Worm (Caenorhabditis elegans) whole organism, L4 larva: Measurements from ENCODE around the gene bcas-2.

Source experiments
- D1046.2 ChIP-seq: fragments of 200-800 bp; sonication (Bioruptor generic); IDR thresholded peaks from 2 replicates; pipeline ENCODE4 v1.3.6; 2022; ENCODE audit warnings: missing genetic modification characterization, missing compliant biosample characterization
- F37D6.2 ChIP-seq: sonication (generic microtip); optimal IDR thresholded peaks from 2 replicates; lab custom pipeline; 2016; ENCODE audit warnings: mild to moderate bottlenecking, missing genetic modification characterization, missing compliant biosample characterization
- F44E2.7 ChIP-seq: fragments of 200-800 bp; sonication (Bioruptor generic); IDR thresholded peaks from 2 replicates; pipeline ENCODE4 v2.1.2; 2022; ENCODE audit warnings: missing genetic modification characterization, missing compliant biosample characterization
- F49E8.2 ChIP-seq: sonication (generic microtip); optimal IDR thresholded peaks from 2 replicates; lab custom pipeline; 2016; ENCODE audit warnings: missing compliant biosample characterization, mild to moderate bottlenecking, missing genetic modification characterization, borderline replicate concordance
- T20F7.1 ChIP-seq: fragments of 200-800 bp; sonication (Bioruptor generic); optimal IDR thresholded peaks from 2 replicates; lab custom pipeline; 2018; ENCODE audit warnings: mild to moderate bottlenecking, missing genetic modification characterization, missing compliant biosample characterization
- Y48G9A.11 ChIP-seq: fragments of 200-800 bp; sonication (Bioruptor generic); IDR thresholded peaks from 2 replicates; pipeline ENCODE4 v1.3.6; 2022; ENCODE audit warnings: missing genetic modification reagents, missing genetic modification characterization, missing compliant biosample characterization
- Y5F2A.4 ChIP-seq: fragments of 200-800 bp; sonication (Bioruptor generic); optimal IDR thresholded peaks from 2 replicates; lab custom pipeline; 2018; ENCODE audit warnings: mild to moderate bottlenecking, missing genetic modification characterization, missing compliant biosample characterization
- ZK546.5 ChIP-seq, 2 experiments: sonication (generic microtip); optimal IDR thresholded peaks; 2 replicates each; lab custom pipeline; 2017; ENCODE audit warnings: missing biosample characterization in 2 of 2, missing genetic modification characterization in 2 of 2
- aha-1 ChIP-seq: fragments of 150-350 bp; peaks from one replicate; lab custom pipeline; 2014; ENCODE audit warnings: missing biosample characterization, missing genetic modification characterization
- ama-1 ChIP-seq: fragments of 150-350 bp; optimal IDR thresholded peaks from 2 replicates; lab custom pipeline; 2014; ENCODE audit warnings: inconsistent platforms, mixed read lengths
- ceh-20 ChIP-seq: fragments of 200-800 bp; sonication (Bioruptor generic); IDR thresholded peaks from 2 replicates; pipeline ENCODE4 v1.3.6; 2022; ENCODE audit warnings: missing genetic modification reagents, missing genetic modification characterization, missing compliant biosample characterization
- ceh-28 ChIP-seq: fragments of 150-350 bp; optimal IDR thresholded peaks from 2 replicates; lab custom pipeline; 2014; ENCODE audit warnings: missing biosample characterization, missing genetic modification reagents, missing genetic modification characterization
- ceh-62 ChIP-seq: sonication (generic microtip); optimal IDR thresholded peaks from 2 replicates; lab custom pipeline; 2017; ENCODE audit warnings: missing biosample characterization, missing genetic modification characterization
- ces-1 ChIP-seq: fragments of 150-350 bp; sonication (generic microtip); optimal IDR thresholded peaks from 4 replicates; lab custom pipeline; 2014; ENCODE audit warnings: missing biosample characterization, missing genetic modification reagents, missing genetic modification characterization
- cey-2 ChIP-seq: sonication (generic microtip); optimal IDR thresholded peaks from 3 replicates; lab custom pipeline; 2017; ENCODE audit warnings: missing genetic modification characterization, mild to moderate bottlenecking, missing compliant biosample characterization, antibody characterized with exemption, borderline replicate concordance; ENCODE audit not compliant: insufficient read depth
- daf-16 ChIP-seq, 3 experiments: sonication (generic microtip); optimal IDR thresholded peaks; 2 replicates each; lab custom pipeline; 2016 to 2017; ENCODE audit warnings: missing genetic modification characterization in 3 of 3, missing genetic modification reagents in 3 of 3, mild to moderate bottlenecking in 2 of 3, missing compliant biosample characterization in 2 of 3, missing biosample characterization in 1 of 3, moderate library complexity in 1 of 3
- daf-19 ChIP-seq: fragments of 200-800 bp; sonication (Bioruptor generic); conservative IDR thresholded peaks from 2 replicates; pipeline ENCODE4 v1.3.6; 2022; ENCODE audit warnings: missing genetic modification characterization, missing compliant biosample characterization
- dmd-9 ChIP-seq: fragments of 200-800 bp; sonication (Bioruptor generic); IDR thresholded peaks from 2 replicates; pipeline ENCODE4 v1.3.6; 2022; ENCODE audit warnings: missing genetic modification reagents, missing genetic modification characterization, missing compliant biosample characterization
- dve-1 ChIP-seq: sonication (generic microtip); optimal IDR thresholded peaks from 2 replicates; lab custom pipeline; 2017; ENCODE audit warnings: antibody characterized with exemption, mild to moderate bottlenecking, missing genetic modification characterization, missing compliant biosample characterization; ENCODE audit not compliant: insufficient read depth
- egl-27 ChIP-seq: sonication (generic microtip); optimal IDR thresholded peaks from 3 replicates; lab custom pipeline; 2017; ENCODE audit warnings: missing biosample characterization, missing genetic modification reagents, missing genetic modification characterization
- fkh-10 ChIP-seq: fragments of 150-350 bp; optimal IDR thresholded peaks from 2 replicates; lab custom pipeline; 2014; ENCODE audit warnings: missing biosample characterization, missing genetic modification reagents, missing genetic modification characterization
- hmg-1.1 ChIP-seq: fragments of 200-800 bp; sonication (Bioruptor generic); IDR thresholded peaks from 2 replicates; pipeline ENCODE4 v1.3.6; 2022; ENCODE audit warnings: missing genetic modification reagents, missing genetic modification characterization, missing compliant biosample characterization
- lin-1 ChIP-seq: fragments of 200-800 bp; sonication (Bioruptor generic); IDR thresholded peaks from 2 replicates; pipeline ENCODE4 v1.3.6; 2022; ENCODE audit warnings: missing genetic modification reagents, missing genetic modification characterization, missing compliant biosample characterization
- lin-13 ChIP-seq: fragments of 150-350 bp; optimal IDR thresholded peaks from 2 replicates; lab custom pipeline; 2014; ENCODE audit warnings: missing biosample characterization, missing genetic modification reagents, missing genetic modification characterization
- lin-15B ChIP-seq: fragments of 150-350 bp; sonication (generic microtip); optimal IDR thresholded peaks from 3 replicates; lab custom pipeline; 2014; ENCODE audit warnings: missing biosample characterization, missing genetic modification characterization
- lin-38 ChIP-seq: fragments of 200-800 bp; sonication (Bioruptor generic); IDR thresholded peaks from 2 replicates; pipeline ENCODE4 v1.3.6; 2022; ENCODE audit warnings: missing genetic modification reagents, missing genetic modification characterization, missing compliant biosample characterization
- lin-39 ChIP-seq: fragments of 150-350 bp; optimal IDR thresholded peaks from 2 replicates; lab custom pipeline; 2014; ENCODE audit warnings: missing biosample characterization, missing genetic modification reagents, missing genetic modification characterization
- madf-5 ChIP-seq, 2 experiments: fragments of 200-800 bp; sonication (Bioruptor generic); IDR thresholded peaks; 2 replicates each; pipeline ENCODE4 v1.3.6; 2022; ENCODE audit warnings: missing compliant biosample characterization in 2 of 2, missing genetic modification characterization in 2 of 2
- mep-1 ChIP-seq: fragments of 150-350 bp; sonication (generic microtip); optimal IDR thresholded peaks from 3 replicates; lab custom pipeline; 2014; ENCODE audit warnings: missing biosample characterization, missing genetic modification characterization
- nhr-11 ChIP-seq: fragments of 150-350 bp; optimal IDR thresholded peaks from 2 replicates; lab custom pipeline; 2014; ENCODE audit warnings: missing biosample characterization, missing genetic modification characterization
- nhr-111 ChIP-seq: fragments of 200-800 bp; sonication (Bioruptor generic); optimal IDR thresholded peaks from 2 replicates; lab custom pipeline; 2018; ENCODE audit warnings: mild to moderate bottlenecking, missing genetic modification characterization, missing compliant biosample characterization
- nhr-25 ChIP-seq: sonication (generic microtip); optimal IDR thresholded peaks from 2 replicates; lab custom pipeline; 2017; ENCODE audit warnings: missing genetic modification characterization, mild to moderate bottlenecking, missing compliant biosample characterization, antibody characterized with exemption, moderate library complexity, borderline replicate concordance; ENCODE audit not compliant: insufficient read depth
- nhr-28 ChIP-seq: fragments of 150-350 bp; optimal IDR thresholded peaks from 2 replicates; lab custom pipeline; 2014; ENCODE audit warnings: missing biosample characterization, missing genetic modification characterization
- nhr-42 ChIP-seq: fragments of 200-800 bp; sonication (Bioruptor generic); IDR thresholded peaks from 2 replicates; pipeline ENCODE4 v1.3.6; 2022; ENCODE audit warnings: missing genetic modification characterization, missing compliant biosample characterization
- nhr-48 ChIP-seq: sonication (generic microtip); optimal IDR thresholded peaks from 2 replicates; lab custom pipeline; 2016; ENCODE audit warnings: mild to moderate bottlenecking, missing genetic modification characterization, missing compliant biosample characterization
- nhr-76 ChIP-seq: fragments of 150-350 bp; optimal IDR thresholded peaks from 2 replicates; lab custom pipeline; 2014; ENCODE audit warnings: missing biosample characterization, missing genetic modification characterization
- php-3 ChIP-seq: fragments of 200-800 bp; sonication (Bioruptor generic); IDR thresholded peaks from 2 replicates; pipeline ENCODE4 v1.3.6; 2022; ENCODE audit warnings: missing genetic modification reagents, missing genetic modification characterization, missing compliant biosample characterization
- rbr-2 ChIP-seq: sonication (generic microtip); optimal IDR thresholded peaks from 2 replicates; lab custom pipeline; 2016; ENCODE audit warnings: missing genotype, missing genetic modification characterization, missing compliant biosample characterization
- tag-97 ChIP-seq: fragments of 200-800 bp; sonication (Bioruptor generic); IDR thresholded peaks from 2 replicates; pipeline ENCODE4 v1.3.6; 2022; ENCODE audit warnings: missing genetic modification characterization, missing compliant biosample characterization
- tra-1 ChIP-seq: fragments of 200-800 bp; sonication (Bioruptor generic); IDR thresholded peaks from 2 replicates; pipeline ENCODE4 v1.3.6; 2022; ENCODE audit warnings: missing genetic modification reagents, missing genetic modification characterization, missing compliant biosample characterization
- unc-130 ChIP-seq: sonication (generic microtip); optimal IDR thresholded peaks from 2 replicates; lab custom pipeline; 2016; ENCODE audit warnings: missing genetic modification reagents, missing genetic modification characterization, missing compliant biosample characterization
- unc-62 ChIP-seq, 3 experiments: fragments of 150-350 bp in 1 of 3; sonication (generic microtip); optimal IDR thresholded peaks in 2 of 3; peaks in 1 of 3; 1 replicate in 1 of 3; 2 replicates in 2 of 3; lab custom pipeline; 2014 to 2017; ENCODE audit warnings: missing biosample characterization in 3 of 3, missing genetic modification characterization in 3 of 3, missing genetic modification reagents in 3 of 3, missing genotype in 1 of 3

bcas-2 gene

DNA sequence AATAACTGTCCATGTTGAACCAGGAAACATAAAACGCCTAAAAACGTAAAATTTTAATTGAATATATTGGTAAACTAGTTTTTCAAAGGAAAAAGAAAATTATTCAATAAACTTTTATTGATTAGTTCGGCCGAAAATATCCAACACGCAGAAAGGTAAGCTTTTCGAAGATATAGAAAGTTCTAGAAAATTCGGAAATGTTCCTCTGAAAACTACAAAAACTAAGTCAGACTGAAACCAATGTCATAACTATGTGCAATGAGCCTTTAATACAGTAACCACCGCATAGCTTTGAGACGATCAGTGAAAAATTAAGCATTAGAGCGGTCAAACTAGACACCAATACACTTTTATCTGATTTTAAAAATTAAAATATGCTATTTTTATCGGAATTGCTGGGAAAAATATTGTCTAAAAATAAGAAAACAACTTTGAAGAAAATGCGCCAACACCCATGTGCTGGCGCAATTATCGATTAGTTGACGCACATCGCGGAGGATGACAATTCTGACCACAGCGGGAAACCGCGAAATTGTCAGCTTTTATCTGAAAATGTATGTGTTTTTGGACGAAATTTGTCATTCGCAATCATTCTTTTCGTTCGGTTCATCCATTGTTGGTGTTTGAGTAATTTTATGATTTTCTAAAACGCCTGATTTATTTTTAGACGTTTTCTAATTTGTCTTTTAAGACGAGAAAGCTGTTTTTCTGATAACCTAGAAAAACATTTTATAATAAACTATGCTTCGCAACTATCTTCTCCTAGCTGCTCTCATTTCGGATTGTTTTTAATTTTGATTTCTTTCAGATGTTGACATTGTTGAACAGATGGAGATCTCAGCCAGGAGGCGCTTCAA, 47.0 kb downstream of the bcas-2 start, which contains the start of the genes C23G10.7 and rpn-2 (continued):
- no peak for TF ChIP-seq tag-97 (GFP tag; lab: Robert Waterston, UW)
- no peak for TF ChIP-seq lin-39 (tag; lab: Kevin White, UChicago)
- peak; percentile 71 for TF ChIP-seq F49E8.2
- TF ChIP-seq F44E2.7 (GFP tag; lab: Robert Waterston, UW): no peak
- TF ChIP-seq dve-1: peak; percentile 69
- no peak for TF ChIP-seq madf-5 (GFP tag; IDR thresholded peaks at IDR 0.05; lab: Robert Waterston, UW)
- no peak for TF ChIP-seq nhr-42 (GFP tag; lab: Robert Waterston, UW)
- TF ChIP-seq ceh-28 (tag; lab: Kevin White, UChicago): no peak
- no peak for TF ChIP-seq ceh-20 (GFP tag; lab: Robert Waterston, UW)
- no peak for TF ChIP-seq lin-15B (tag; lab: Kevin White, UChicago)
- no peak for TF ChIP-seq ceh-62 (tag; lab: Kevin White, UChicago)
- TF ChIP-seq nhr-25: no peak
- no peak for TF ChIP-seq T20F7.1 (GFP tag; lab: Kevin White, UChicago)
- no peak for TF ChIP-seq daf-19 (GFP tag; lab: Robert Waterston, UW)
- peak; percentile 48 for TF ChIP-seq nhr-11 (tag; lab: Kevin White, UChicago)
- peak; percentile 10 for TF ChIP-seq F37D6.2 (tag; lab: Kevin White, UChicago)
- TF ChIP-seq daf-16 (GFP tag; optimal IDR thresholded peaks at IDR 0.05; lab: Kevin White, UChicago): peak in 1 of 2 experiments; percentile 52
- peak; percentile 65 for TF ChIP-seq daf-16 (tag; optimal IDR thresholded peaks at IDR 0.05; lab: Kevin White, UChicago)
- TF ChIP-seq php-3 (GFP tag; lab: Robert Waterston, UW): no peak
- peak; percentile 64 for TF ChIP-seq mep-1
- peak; percentile 1 for TF ChIP-seq nhr-48 (tag; lab: Kevin White, UChicago)
- peak; percentile 35 for TF ChIP-seq nhr-28 (tag; lab: Kevin White, UChicago)
- no peak for TF ChIP-seq lin-1 (GFP tag; lab: Robert Waterston, UW)
- TF ChIP-seq hmg-1.1 (GFP tag; lab: Robert Waterston, UW): peak; percentile 53; the same call in 1 of the 2 replicates
- TF ChIP-seq egl-27 (tag; lab: Kevin White, UChicago): no peak
- TF ChIP-seq Y5F2A.4 (GFP tag; lab: Kevin White, UChicago): no peak
- TF ChIP-seq dmd-9: no peak
- no peak for TF ChIP-seq nhr-111 (GFP tag; lab: Kevin White, UChicago)

DNA sequence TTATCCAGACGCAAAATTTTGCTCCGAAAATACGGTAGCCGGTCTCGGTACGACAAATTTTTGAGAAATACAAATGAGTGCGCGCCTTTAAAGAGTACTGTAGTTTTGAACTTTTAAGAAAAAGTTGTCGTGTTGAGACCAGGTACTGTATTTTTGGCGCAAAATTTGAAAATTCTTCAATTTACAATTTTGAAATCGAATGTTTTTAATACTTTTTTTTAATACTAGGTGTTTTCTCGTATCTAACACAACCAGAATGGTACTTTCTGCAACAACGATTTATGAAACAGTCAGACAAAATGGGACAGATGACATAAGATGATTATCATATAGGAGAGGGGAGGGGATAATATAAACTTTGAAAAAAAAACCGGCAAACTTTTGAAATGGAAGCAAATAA, 49.9 kb downstream of the bcas-2 start:
- TF ChIP-seq ZK546.5 (tag; optimal IDR thresholded peaks at IDR 0.05; lab: Kevin White, UChicago) (no peak), ceh-28 (tag; lab: Kevin White, UChicago) (no peak), unc-62 (GFP tag; optimal IDR thresholded peaks at IDR 0.05 in 1 of 2; lab: Kevin White, UChicago) (no peak), unc-62 (tag; optimal IDR thresholded peaks at IDR 0.05; lab: Kevin White, UChicago) (no peak), ces-1 (GFP tag; lab: Kevin White, UChicago) (no peak), daf-19 (GFP tag; lab: Robert Waterston, UW) (no peak), fkh-10 (no peak), lin-13 (GFP tag; lab: Kevin White, UChicago) (no peak), rbr-2 (no peak), Y48G9A.11 (0 out of 2 replicates have a peak, but pooled peaks have one; percentile 29), mep-1 (no peak), D1046.2 (GFP tag; lab: Robert Waterston, UW) (no peak), ceh-62 (tag; lab: Kevin White, UChicago) (no peak), madf-5 (GFP tag; IDR thresholded peaks at IDR 0.05; lab: Robert Waterston, UW) (no peak), lin-38 (GFP tag; lab: Robert Waterston, UW) (peak; percentile 51), cey-2 (tag; lab: Kevin White, UChicago) (no peak), F49E8.2 (peak; percentile 70), aha-1 (tag; lab: Kevin White, UChicago) (no peak), nhr-76 (tag; lab: Kevin White, UChicago) (no peak), unc-130 (GFP tag; lab: Kevin White, UChicago) (no peak), ama-1 (lab: Kevin White, UChicago) (no peak), nhr-28 (tag; lab: Kevin White, UChicago) (no peak), F37D6.2 (tag; lab: Kevin White, UChicago) (no peak), tra-1 (GFP tag; lab: Robert Waterston, UW) (no peak)
- TF ChIP-seq, all 104 proteins: peak for 3
